Worm (Caenorhabditis elegans) whole organism, early embryonic: ENCODE measurements around the gene F36H12.4.

Experiments
- F13C5.2 ChIP-seq: sonication (generic microtip); optimal IDR thresholded peaks from 2 replicates; lab custom pipeline; 2017; ENCODE audit warnings: mild to moderate bottlenecking, missing genetic modification characterization, inconsistent platforms, missing compliant biosample characterization
- aly-1 ChIP-seq: sonication (generic microtip); optimal IDR thresholded peaks from 2 replicates; lab custom pipeline; 2016; ENCODE audit warnings: missing genetic modification characterization, missing compliant biosample characterization
- ama-1 ChIP-seq: fragments of 150-350 bp; optimal IDR thresholded peaks from 2 replicates; lab custom pipeline; 2014
- ceh-13 ChIP-seq: fragments of 200-800 bp; sonication (Bioruptor generic); optimal IDR thresholded peaks from 2 replicates; lab custom pipeline; 2018; ENCODE audit warnings: mild to moderate bottlenecking, missing genetic modification characterization, missing compliant biosample characterization
- ceh-36 ChIP-seq: sonication (generic microtip); optimal IDR thresholded peaks from 2 replicates; lab custom pipeline; 2016; ENCODE audit warnings: missing genetic modification characterization, inconsistent platforms, missing compliant biosample characterization
- ets-7 ChIP-seq: sonication (generic microtip); optimal IDR thresholded peaks from 2 replicates; lab custom pipeline; 2016; ENCODE audit warnings: missing genotype, missing genetic modification characterization, missing compliant biosample characterization
- flt-1 ChIP-seq: fragments of 200-800 bp; sonication (Bioruptor generic); IDR thresholded peaks from 2 replicates; pipeline ENCODE4 v1.3.6; 2022; ENCODE audit warnings: missing genetic modification characterization, missing compliant biosample characterization
- hmbx-1 ChIP-seq: sonication (generic microtip); optimal IDR thresholded peaks from 2 replicates; lab custom pipeline; 2016; ENCODE audit warnings: mild to moderate bottlenecking, missing genetic modification characterization, missing compliant biosample characterization
- hmg-4 ChIP-seq: fragments of 200-800 bp; sonication (Bioruptor generic); optimal IDR thresholded peaks from 2 replicates; lab custom pipeline; 2018; ENCODE audit warnings: mild to moderate bottlenecking, missing genetic modification characterization, missing compliant biosample characterization
- pes-1 ChIP-seq: fragments of 200-800 bp; sonication (Bioruptor generic); IDR thresholded peaks from 2 replicates; pipeline ENCODE4 v1.3.6; 2022; ENCODE audit warnings: missing genetic modification reagents, missing genetic modification characterization, missing compliant biosample characterization
- tbx-11 ChIP-seq: fragments of 200-800 bp; sonication (Bioruptor generic); IDR thresholded peaks from 2 replicates; pipeline ENCODE4 v1.3.6; 2022; ENCODE audit warnings: missing genetic modification characterization, missing compliant biosample characterization
- tbx-37 ChIP-seq: fragments of 200-800 bp; sonication (Bioruptor generic); conservative IDR thresholded peaks from 2 replicates; pipeline ENCODE4 v1.3.6; 2022; ENCODE audit warnings: missing genetic modification reagents, missing genetic modification characterization, missing compliant biosample characterization
- tra-4 ChIP-seq: sonication (generic microtip); optimal IDR thresholded peaks from 2 replicates; lab custom pipeline; 2017; ENCODE audit warnings: missing genetic modification characterization, missing compliant biosample characterization

DNA sequence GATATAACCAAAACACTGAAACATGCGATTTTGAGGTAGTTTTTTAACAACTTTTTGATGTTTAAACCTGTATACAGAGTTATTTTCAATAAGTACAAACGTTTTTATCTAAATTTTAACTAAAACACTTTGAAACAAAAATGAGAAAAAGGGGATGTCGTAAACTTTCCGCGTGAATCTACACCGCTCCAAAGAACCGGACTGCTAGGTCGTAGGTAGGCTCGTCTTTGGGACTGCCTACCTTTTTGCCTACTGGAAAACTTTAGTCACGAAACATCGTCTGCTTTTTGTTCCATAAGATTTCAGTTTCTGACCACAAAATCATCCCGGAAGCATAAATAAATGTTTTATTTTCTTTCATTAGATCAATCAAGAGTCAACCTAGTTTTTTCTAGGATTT, 22.3 kb downstream of the F36H12.4 start:
- TF ChIP-seq ama-1 (lab: Kevin White, UChicago) (no peak), flt-1 (GFP tag; lab: Robert Waterston, UW) (no peak), pes-1 (GFP tag; lab: Robert Waterston, UW) (no peak), hmg-4 (no peak), ceh-13 (no peak), F13C5.2 (tag; lab: Kevin White, UChicago) (no peak), hmbx-1 (tag; lab: Kevin White, UChicago) (no peak), ets-7 (no peak), aly-1 (no peak), tra-4 (no peak), tbx-11 (GFP tag; lab: Robert Waterston, UW) (no peak), tbx-37 (GFP tag; lab: Robert Waterston, UW) (no peak), ceh-36 (tag; lab: Kevin White, UChicago) (no peak)
